Worm (Caenorhabditis elegans) whole organism, late embryonic: ENCODE results near the gene rom-2.

Source experiments
- C38D4.7 ChIP-seq: fragments of 200-800 bp; sonication (Bioruptor generic); optimal IDR thresholded peaks from 2 replicates; lab custom pipeline; 2018; ENCODE audit warnings: mild to moderate bottlenecking, missing genetic modification characterization, moderate library complexity, missing compliant biosample characterization
- F13H6.1 ChIP-seq: sonication (generic microtip); optimal IDR thresholded peaks from 2 replicates; lab custom pipeline; 2016; ENCODE audit warnings: missing genetic modification characterization, missing compliant biosample characterization
- K02D7.2 ChIP-seq: sonication (generic microtip); optimal IDR thresholded peaks from 2 replicates; lab custom pipeline; 2017; ENCODE audit warnings: mild to moderate bottlenecking, missing genetic modification characterization, missing compliant biosample characterization
- K09A11.1 ChIP-seq: sonication (generic microtip); optimal IDR thresholded peaks from 2 replicates; lab custom pipeline; 2017; ENCODE audit warnings: antibody characterized with exemption, mild to moderate bottlenecking, missing genetic modification characterization, missing compliant biosample characterization; ENCODE audit not compliant: insufficient read depth
- ahr-1 ChIP-seq: sonication (generic microtip); optimal IDR thresholded peaks from 2 replicates; lab custom pipeline; 2016; ENCODE audit warnings: missing genetic modification characterization, missing compliant biosample characterization
- ceh-14 ChIP-seq: sonication (generic microtip); optimal IDR thresholded peaks from 2 replicates; lab custom pipeline; 2016; ENCODE audit warnings: missing genotype, missing genetic modification characterization, missing compliant biosample characterization
- ceh-18 ChIP-seq: sonication (generic microtip); optimal IDR thresholded peaks from 2 replicates; lab custom pipeline; 2016; ENCODE audit warnings: missing genetic modification characterization, missing compliant biosample characterization
- ceh-24 ChIP-seq: sonication (generic microtip); optimal IDR thresholded peaks from 2 replicates; lab custom pipeline; 2016; ENCODE audit warnings: mild to moderate bottlenecking, missing genetic modification characterization, missing compliant biosample characterization
- ceh-30 ChIP-seq: fragments of 150-350 bp; optimal IDR thresholded peaks from 2 replicates; lab custom pipeline; 2014; ENCODE audit warnings: missing biosample characterization, missing genetic modification characterization
- ceh-31 ChIP-seq: sonication (generic microtip); optimal IDR thresholded peaks from 2 replicates; lab custom pipeline; 2016; ENCODE audit warnings: missing genetic modification characterization, missing compliant biosample characterization
- ceh-34 ChIP-seq: sonication (generic microtip); optimal IDR thresholded peaks from 2 replicates; lab custom pipeline; 2016; ENCODE audit warnings: mild to moderate bottlenecking, missing genetic modification characterization, missing compliant biosample characterization
- ceh-45 ChIP-seq: fragments of 200-800 bp; sonication (Bioruptor generic); IDR thresholded peaks from 2 replicates; pipeline ENCODE4 v1.3.6; 2022; ENCODE audit warnings: missing genetic modification reagents, missing genetic modification characterization, missing compliant biosample characterization
- ceh-6 ChIP-seq: fragments of 200-800 bp; sonication (Bioruptor generic); optimal IDR thresholded peaks from 2 replicates; lab custom pipeline; 2018; ENCODE audit warnings: mild to moderate bottlenecking, missing genetic modification characterization, missing compliant biosample characterization
- ceh-9 ChIP-seq: sonication (generic microtip); optimal IDR thresholded peaks from 2 replicates; lab custom pipeline; 2016; ENCODE audit warnings: mild to moderate bottlenecking, missing genetic modification characterization, inconsistent platforms, missing compliant biosample characterization
- dmd-4 ChIP-seq: sonication (generic microtip); optimal IDR thresholded peaks from 2 replicates; lab custom pipeline; 2016; ENCODE audit warnings: borderline replicate concordance, missing genetic modification characterization, missing compliant biosample characterization
- dve-1 ChIP-seq: sonication (generic microtip); optimal IDR thresholded peaks from 2 replicates; lab custom pipeline; 2017; ENCODE audit warnings: antibody characterized with exemption, mild to moderate bottlenecking, missing genetic modification characterization, missing compliant biosample characterization
- elt-2 ChIP-seq: sonication (generic microtip); optimal IDR thresholded peaks from 2 replicates; lab custom pipeline; 2016; ENCODE audit warnings: missing genetic modification reagents, missing genetic modification characterization, missing compliant biosample characterization
- eyg-1 ChIP-seq: sonication (generic microtip); optimal IDR thresholded peaks from 2 replicates; lab custom pipeline; 2016; ENCODE audit warnings: missing genotype, missing genetic modification characterization, missing compliant biosample characterization
- fax-1 ChIP-seq: sonication (generic microtip); optimal IDR thresholded peaks from 2 replicates; lab custom pipeline; 2016; ENCODE audit warnings: missing genotype, missing genetic modification characterization, missing compliant biosample characterization
- fkh-10 ChIP-seq: fragments of 150-350 bp; optimal IDR thresholded peaks from 2 replicates; lab custom pipeline; 2014; ENCODE audit warnings: missing biosample characterization, missing genetic modification reagents, missing genetic modification characterization
- gmeb-2 ChIP-seq: sonication (generic microtip); optimal IDR thresholded peaks from 2 replicates; lab custom pipeline; 2016; ENCODE audit warnings: missing genetic modification characterization, inconsistent platforms, missing compliant biosample characterization
- hlh-15 ChIP-seq: sonication (generic microtip); optimal IDR thresholded peaks from 2 replicates; lab custom pipeline; 2016; ENCODE audit warnings: missing genetic modification characterization, missing compliant biosample characterization
- hlh-30 ChIP-seq: sonication (generic microtip); optimal IDR thresholded peaks from 2 replicates; lab custom pipeline; 2017; ENCODE audit warnings: antibody characterized with exemption, missing genetic modification characterization, missing compliant biosample characterization; ENCODE audit not compliant: insufficient read depth
- lin-11 ChIP-seq: fragments of 200-800 bp; sonication (Bioruptor generic); optimal IDR thresholded peaks from 2 replicates; lab custom pipeline; 2018; ENCODE audit warnings: mild to moderate bottlenecking, missing genetic modification characterization, missing compliant biosample characterization
- madf-2 ChIP-seq: sonication (generic microtip); optimal IDR thresholded peaks from 2 replicates; lab custom pipeline; 2017; ENCODE audit warnings: missing genetic modification characterization, missing compliant biosample characterization
- nfya-1 ChIP-seq: sonication (generic microtip); optimal IDR thresholded peaks from 2 replicates; lab custom pipeline; 2017; ENCODE audit warnings: missing genetic modification characterization, mild to moderate bottlenecking, missing compliant biosample characterization, antibody characterized with exemption, moderate library complexity
- nhr-232 ChIP-seq: sonication (generic microtip); optimal IDR thresholded peaks from 2 replicates; lab custom pipeline; 2016; ENCODE audit warnings: missing genetic modification characterization, missing compliant biosample characterization
- npax-4 ChIP-seq: sonication (generic microtip); optimal IDR thresholded peaks from 2 replicates; lab custom pipeline; 2016; ENCODE audit warnings: missing genetic modification characterization, missing compliant biosample characterization
- pag-3 ChIP-seq: sonication (generic microtip); optimal IDR thresholded peaks from 2 replicates; lab custom pipeline; 2016; ENCODE audit warnings: missing compliant biosample characterization, missing genetic modification characterization, borderline replicate concordance
- pat-9 ChIP-seq: fragments of 200-800 bp; sonication (Bioruptor generic); optimal IDR thresholded peaks from 2 replicates; lab custom pipeline; 2018; ENCODE audit warnings: mild to moderate bottlenecking, missing genetic modification characterization, moderate library complexity, missing compliant biosample characterization
- pax-1 ChIP-seq: fragments of 150-350 bp; optimal IDR thresholded peaks from 2 replicates; lab custom pipeline; 2014; ENCODE audit warnings: missing biosample characterization, missing genetic modification characterization
- pha-2 ChIP-seq: sonication (generic microtip); optimal IDR thresholded peaks from 2 replicates; lab custom pipeline; 2017; ENCODE audit warnings: mild to moderate bottlenecking, missing genetic modification characterization, missing compliant biosample characterization
- ref-2 ChIP-seq: sonication (generic microtip); optimal IDR thresholded peaks from 2 replicates; lab custom pipeline; 2016; ENCODE audit warnings: missing genetic modification characterization, missing compliant biosample characterization
- rnt-1 ChIP-seq: sonication (generic microtip); optimal IDR thresholded peaks from 2 replicates; lab custom pipeline; 2016; ENCODE audit warnings: missing genetic modification characterization, missing compliant biosample characterization
- sdc-2 ChIP-seq: sonication (generic microtip); optimal IDR thresholded peaks from 2 replicates; lab custom pipeline; 2016; ENCODE audit warnings: missing genotype, missing genetic modification characterization, missing compliant biosample characterization
- sox-4 ChIP-seq: sonication (generic microtip); optimal IDR thresholded peaks from 2 replicates; lab custom pipeline; 2017; ENCODE audit warnings: mild to moderate bottlenecking, missing genetic modification characterization, inconsistent platforms, missing compliant biosample characterization
- tbx-7 ChIP-seq: sonication (generic microtip); optimal IDR thresholded peaks from 2 replicates; lab custom pipeline; 2016; ENCODE audit warnings: missing genotype, missing genetic modification characterization, missing compliant biosample characterization
- unc-3 ChIP-seq, 2 experiments: fragments of 200-800 bp in 1 of 2; sonication (Bioruptor generic) in 1 of 2; sonication (generic microtip) in 1 of 2; conservative IDR thresholded peaks in 1 of 2; optimal IDR thresholded peaks in 1 of 2; 2 replicates each; pipeline versions ENCODE4 v1.3.6 to Lab custom; 2016 to 2022; ENCODE audit warnings: missing compliant biosample characterization in 2 of 2, missing genetic modification characterization in 2 of 2, missing genetic modification reagents in 1 of 2
- unc-42 ChIP-seq: sonication (generic microtip); optimal IDR thresholded peaks from 2 replicates; lab custom pipeline; 2016; ENCODE audit warnings: missing genotype, missing genetic modification characterization, missing compliant biosample characterization
- unc-55 ChIP-seq: sonication (generic microtip); optimal IDR thresholded peaks from 2 replicates; lab custom pipeline; 2017; ENCODE audit warnings: missing biosample characterization, missing genetic modification reagents, missing genetic modification characterization
- unc-86 ChIP-seq: sonication (generic microtip); optimal IDR thresholded peaks from 2 replicates; lab custom pipeline; 2016; ENCODE audit warnings: missing genetic modification characterization, missing compliant biosample characterization
- zip-5 ChIP-seq: sonication (generic microtip); optimal IDR thresholded peaks from 2 replicates; lab custom pipeline; 2016; ENCODE audit warnings: missing genetic modification characterization, missing compliant biosample characterization

rom-2 gene

ce11 chrIII:9623460-9623859, 28.0 kb upstream of the rom-2 start:
- TF ChIP-seq ceh-9 (tag; lab: Kevin White, UChicago) (no peak), ceh-31 (tag; lab: Kevin White, UChicago) (no peak), ceh-30 (tag; lab: Kevin White, UChicago) (no peak), unc-3 (GFP tag; conservative IDR thresholded peaks at IDR 0.05; lab: Robert Waterston, UW) (no peak), unc-3 (tag; optimal IDR thresholded peaks at IDR 0.05; lab: Kevin White, UChicago) (no peak), ceh-34 (tag; lab: Kevin White, UChicago) (no peak), sox-4 (tag; lab: Kevin White, UChicago) (no peak), npax-4 (tag; lab: Kevin White, UChicago) (no peak), hlh-30 (no peak), sdc-2 (tag; lab: Kevin White, UChicago) (no peak), rnt-1 (tag; lab: Kevin White, UChicago) (no peak), nfya-1 (tag; lab: Kevin White, UChicago) (no peak), dmd-4 (no peak), C38D4.7 (GFP tag; lab: Kevin White, UChicago) (no peak), pag-3 (tag; lab: Kevin White, UChicago) (no peak), K09A11.1 (tag; lab: Kevin White, UChicago) (no peak), ahr-1 (tag; lab: Kevin White, UChicago) (no peak), K02D7.2 (tag; lab: Kevin White, UChicago) (no peak), unc-86 (tag; lab: Kevin White, UChicago) (no peak), unc-55 (GFP tag; lab: Kevin White, UChicago) (no peak), ref-2 (tag; lab: Kevin White, UChicago) (no peak)

- TF ChIP-seq lin-11 (tag; lab: Kevin White, UChicago), result no peak
- TF ChIP-seq pag-3 (tag; lab: Kevin White, UChicago), result no peak
- TF ChIP-seq nhr-232 (tag; lab: Kevin White, UChicago), result no peak
- no peak for TF ChIP-seq C38D4.7 (GFP tag; lab: Kevin White, UChicago)
- TF ChIP-seq elt-2 (tag; lab: Kevin White, UChicago), result peak; percentile 93
Measured at ce11 chrIII:9621840-9622525, 26.5 kb upstream of the rom-2 start.

ce11 chrIII:9620148-9620547, 24.7 kb upstream of the rom-2 start:
- no peak for TF ChIP-seq gmeb-2 (tag; lab: Kevin White, UChicago)
- no peak for TF ChIP-seq sox-4 (tag; lab: Kevin White, UChicago)
- TF ChIP-seq madf-2, result no peak
- TF ChIP-seq F13H6.1 (tag; lab: Kevin White, UChicago), result no peak
- TF ChIP-seq ceh-18, result peak; percentile 7
- TF ChIP-seq hlh-15 (tag; lab: Kevin White, UChicago), result no peak
- TF ChIP-seq zip-5 (tag; lab: Kevin White, UChicago), result no peak

DNA sequence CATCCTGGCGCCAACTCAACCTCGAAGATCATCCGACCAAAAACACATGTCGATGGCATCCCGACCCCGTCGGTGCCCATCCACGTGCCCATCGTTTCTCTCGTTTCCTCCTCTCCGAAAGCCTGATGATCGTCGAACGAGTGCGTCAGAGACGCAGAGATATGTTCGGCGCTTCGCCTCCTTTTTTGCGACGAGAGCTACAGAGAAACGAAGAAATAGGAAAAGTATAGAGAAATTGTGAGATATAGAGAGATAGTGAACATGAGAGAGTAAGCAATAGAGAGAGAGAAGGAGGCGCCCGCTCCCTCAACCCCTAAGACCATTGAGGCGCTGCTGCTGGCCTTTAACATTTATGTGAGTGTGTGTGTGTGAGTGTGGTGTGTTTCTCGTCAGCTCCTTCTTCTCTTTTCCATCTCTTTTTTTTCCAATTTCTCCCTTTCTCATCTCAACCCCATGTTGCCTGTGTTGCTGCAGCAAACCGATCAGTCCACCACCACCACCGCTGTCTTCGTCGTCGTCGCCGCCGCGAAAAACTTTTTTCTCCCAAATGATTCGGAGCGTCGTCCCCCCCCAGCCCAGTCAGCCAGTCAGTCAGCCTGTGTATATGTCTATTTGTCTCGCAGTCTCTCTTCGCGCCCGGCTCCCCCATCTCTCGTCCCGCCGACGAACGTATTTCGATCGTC, 23.8 kb upstream of the rom-2 start, which contains the start of gene hlh-11:
Gene hlh-11, plus strand, starts transcription at position 633 of the 683 bp plus-strand sequence.
- peak; percentile 12 for TF ChIP-seq dve-1
- TF ChIP-seq K09A11.1 (tag; lab: Kevin White, UChicago), result peak; percentile 17
- no peak for TF ChIP-seq C38D4.7 (GFP tag; lab: Kevin White, UChicago)
- no peak for TF ChIP-seq K02D7.2 (tag; lab: Kevin White, UChicago)
- no peak for TF ChIP-seq ceh-30 (tag; lab: Kevin White, UChicago)
- no peak for TF ChIP-seq nhr-232 (tag; lab: Kevin White, UChicago)
- peak; percentile 57 for TF ChIP-seq rnt-1 (tag; lab: Kevin White, UChicago)
- no peak for TF ChIP-seq eyg-1 (tag; lab: Kevin White, UChicago)
- TF ChIP-seq ceh-6 (GFP tag; lab: Kevin White, UChicago), result peak; percentile 23
- no peak for TF ChIP-seq pax-1 (tag; lab: Kevin White, UChicago)
- TF ChIP-seq elt-2 (tag; lab: Kevin White, UChicago), result no peak
- TF ChIP-seq pha-2 (tag; lab: Kevin White, UChicago), result no peak
- TF ChIP-seq pat-9 (tag; lab: Kevin White, UChicago), result peak; percentile 35
- peak; percentile 30 for TF ChIP-seq sox-4 (tag; lab: Kevin White, UChicago)
- TF ChIP-seq fkh-10 (GFP tag; lab: Kevin White, UChicago), result no peak
- no peak for TF ChIP-seq gmeb-2 (tag; lab: Kevin White, UChicago)
- no peak for TF ChIP-seq tbx-7 (tag; lab: Kevin White, UChicago)
- TF ChIP-seq ceh-14, result peak; percentile 26
- TF ChIP-seq madf-2, result no peak
- TF ChIP-seq fax-1, result no peak
- TF ChIP-seq ceh-24 (tag; lab: Kevin White, UChicago), result no peak
- no peak for TF ChIP-seq ceh-45 (GFP tag; lab: Robert Waterston, UW)
- no peak for TF ChIP-seq dmd-4
- TF ChIP-seq unc-42, result peak; percentile 59
